Worm (Caenorhabditis elegans) whole organism, L3 larva: ENCODE measurements around the gene twk-33.
A peak's percentile ranks its signal among the peaks of the same experiment; 100 is the strongest.

Source experiments
- R02D3.7 ChIP-seq: fragments of 150-350 bp; optimal IDR thresholded peaks from 2 replicates; lab custom pipeline; 2014; ENCODE audit warnings: missing biosample characterization, missing genetic modification characterization
- ZK546.5 ChIP-seq: sonication (generic microtip); optimal IDR thresholded peaks from 2 replicates; lab custom pipeline; 2017; ENCODE audit warnings: missing biosample characterization, missing genetic modification characterization
- aly-2 ChIP-seq: fragments of 150-350 bp; optimal IDR thresholded peaks from 2 replicates; lab custom pipeline; 2014; ENCODE audit warnings: missing biosample characterization, missing genetic modification characterization
- ama-1 ChIP-seq: fragments of 150-350 bp; optimal IDR thresholded peaks from 2 replicates; lab custom pipeline; 2018
- ceh-16 ChIP-seq: sonication (generic microtip); optimal IDR thresholded peaks from 2 replicates; lab custom pipeline; 2017; ENCODE audit warnings: missing biosample characterization, missing genetic modification characterization
- ceh-82 ChIP-seq: fragments of 150-350 bp; optimal IDR thresholded peaks from 2 replicates; lab custom pipeline; 2014; ENCODE audit warnings: missing biosample characterization, missing genetic modification characterization
- ceh-9 ChIP-seq: sonication (generic microtip); optimal IDR thresholded peaks from 2 replicates; lab custom pipeline; 2018; ENCODE audit warnings: missing biosample characterization, missing genetic modification characterization
- daf-12 ChIP-seq: fragments of 150-350 bp; optimal IDR thresholded peaks from 2 replicates; lab custom pipeline; 2014; ENCODE audit warnings: missing biosample characterization, missing genetic modification reagents, missing genetic modification characterization
- egl-27 ChIP-seq: sonication (generic microtip); optimal IDR thresholded peaks from 4 replicates; lab custom pipeline; 2017; ENCODE audit warnings: missing biosample characterization, missing genetic modification reagents, missing genetic modification characterization
- egl-5 ChIP-seq: fragments of 150-350 bp; optimal IDR thresholded peaks from 2 replicates; lab custom pipeline; 2017; ENCODE audit warnings: missing biosample characterization, missing genetic modification reagents, missing genetic modification characterization, inconsistent platforms
- elt-1 ChIP-seq: fragments of 150-350 bp; optimal IDR thresholded peaks from 2 replicates; lab custom pipeline; 2014; ENCODE audit warnings: missing biosample characterization, missing genetic modification characterization
- elt-2 ChIP-seq: sonication (generic microtip); optimal IDR thresholded peaks from 2 replicates; lab custom pipeline; 2016; ENCODE audit warnings: missing genetic modification reagents, mild to moderate bottlenecking, missing genetic modification characterization, missing compliant biosample characterization
- elt-3 ChIP-seq, 3 experiments: fragments of 150-350 bp in 1 of 3; sonication (generic microtip) in 2 of 3; optimal IDR thresholded peaks; 2 replicates in 2 of 3; 4 replicates in 1 of 3; lab custom pipeline; 2014 to 2017; ENCODE audit warnings: missing biosample characterization in 3 of 3, missing genetic modification characterization in 3 of 3
- eor-1 ChIP-seq, 2 experiments: fragments of 150-350 bp; optimal IDR thresholded peaks; 2 replicates each; lab custom pipeline; 2014 to 2018; ENCODE audit warnings: missing biosample characterization in 2 of 2, missing genetic modification characterization in 2 of 2
- fkh-2 ChIP-seq: fragments of 150-350 bp; optimal IDR thresholded peaks from 2 replicates; lab custom pipeline; 2014; ENCODE audit warnings: missing biosample characterization, missing genetic modification reagents, missing genetic modification characterization
- fos-1 ChIP-seq: fragments of 150-350 bp; optimal IDR thresholded peaks from 2 replicates; lab custom pipeline; 2014; ENCODE audit warnings: missing biosample characterization, missing genetic modification characterization
- hmg-11 ChIP-seq: sonication (generic microtip); optimal IDR thresholded peaks from 2 replicates; lab custom pipeline; 2016; ENCODE audit warnings: missing genetic modification characterization, missing compliant biosample characterization
- jun-1 ChIP-seq: fragments of 150-350 bp; optimal IDR thresholded peaks from 2 replicates; lab custom pipeline; 2014; ENCODE audit warnings: missing biosample characterization, missing genetic modification reagents, missing genetic modification characterization
- lsy-12 ChIP-seq: sonication (generic microtip); optimal IDR thresholded peaks from 2 replicates; lab custom pipeline; 2016; ENCODE audit warnings: mild to moderate bottlenecking, missing genetic modification characterization, missing compliant biosample characterization
- mdl-1 ChIP-seq: fragments of 150-350 bp; optimal IDR thresholded peaks from 2 replicates; lab custom pipeline; 2014; ENCODE audit warnings: missing biosample characterization, missing genetic modification characterization
- nfya-1 ChIP-seq: sonication (generic microtip); optimal IDR thresholded peaks from 2 replicates; lab custom pipeline; 2017; ENCODE audit warnings: missing genetic modification characterization, mild to moderate bottlenecking, missing compliant biosample characterization, antibody characterized with exemption, moderate library complexity; ENCODE audit not compliant: insufficient read depth
- nhr-23 ChIP-seq: fragments of 150-350 bp; optimal IDR thresholded peaks from 2 replicates; lab custom pipeline; 2014; ENCODE audit warnings: missing biosample characterization, missing genetic modification reagents, missing genetic modification characterization
- nhr-237 ChIP-seq: fragments of 150-350 bp; optimal IDR thresholded peaks from 2 replicates; lab custom pipeline; 2014; ENCODE audit warnings: missing biosample characterization, missing genetic modification characterization
- nhr-25 ChIP-seq: sonication (generic microtip); optimal IDR thresholded peaks from 2 replicates; lab custom pipeline; 2017; ENCODE audit warnings: missing biosample characterization, missing genetic modification characterization
- nhr-43 ChIP-seq: sonication (generic microtip); optimal IDR thresholded peaks from 2 replicates; lab custom pipeline; 2016; ENCODE audit warnings: mild to moderate bottlenecking, missing genetic modification characterization, missing compliant biosample characterization; ENCODE audit not compliant: poor library complexity, severe bottlenecking
- nhr-76 ChIP-seq: fragments of 150-350 bp; sonication (generic microtip); optimal IDR thresholded peaks from 5 replicates; lab custom pipeline; 2014; ENCODE audit warnings: missing biosample characterization, missing genetic modification characterization
- nhr-77 ChIP-seq: fragments of 150-350 bp; optimal IDR thresholded peaks from 2 replicates; lab custom pipeline; 2014; ENCODE audit warnings: missing biosample characterization, missing genetic modification characterization
- pqm-1 ChIP-seq: fragments of 150-350 bp; optimal IDR thresholded peaks from 2 replicates; lab custom pipeline; 2017; ENCODE audit warnings: missing biosample characterization, missing genetic modification characterization, inconsistent platforms
- skn-1 ChIP-seq: fragments of 150-350 bp; optimal IDR thresholded peaks from 2 replicates; lab custom pipeline; 2014; ENCODE audit warnings: missing biosample characterization, missing genetic modification characterization
- snpc-4 ChIP-seq: fragments of 150-350 bp; optimal IDR thresholded peaks from 2 replicates; lab custom pipeline; 2014; ENCODE audit warnings: missing biosample characterization, missing genetic modification characterization
- tbx-2 ChIP-seq: sonication (generic microtip); optimal IDR thresholded peaks from 2 replicates; lab custom pipeline; 2016; ENCODE audit warnings: mild to moderate bottlenecking, missing genetic modification characterization, missing compliant biosample characterization
- unc-39 ChIP-seq: sonication (generic microtip); optimal IDR thresholded peaks from 4 replicates; lab custom pipeline; 2017; ENCODE audit warnings: missing biosample characterization, missing genetic modification characterization
- unc-62 ChIP-seq: fragments of 150-350 bp; sonication (generic microtip); optimal IDR thresholded peaks from 4 replicates; lab custom pipeline; 2014; ENCODE audit warnings: missing biosample characterization, missing genetic modification reagents, missing genetic modification characterization
- ztf-4 ChIP-seq: fragments of 150-350 bp; optimal IDR thresholded peaks from 2 replicates; lab custom pipeline; 2014; ENCODE audit warnings: missing biosample characterization, missing genetic modification characterization

Gene twk-33

ce11 chrV:17694260-17694659 lies 19.9 kb downstream of the twk-33 start:
- peak; percentile 47 for TF ChIP-seq elt-2 (tag; lab: Kevin White, UChicago)
- no peak for TF ChIP-seq unc-62
- TF ChIP-seq, all 47 proteins: peak for 1

- no peak for TF ChIP-seq elt-1 (tag; lab: Kevin White, UChicago)
- TF ChIP-seq ceh-16 (tag; lab: Kevin White, UChicago): no peak
- no peak for TF ChIP-seq nhr-43 (tag; lab: Kevin White, UChicago)
- TF ChIP-seq lsy-12 (tag; lab: Kevin White, UChicago): no peak
- no peak for TF ChIP-seq elt-3 (tag; optimal IDR thresholded peaks at IDR 0.05; lab: Kevin White, UChicago)
- TF ChIP-seq ceh-82 (tag; lab: Kevin White, UChicago): no peak
- TF ChIP-seq nfya-1 (tag; lab: Kevin White, UChicago): no peak
- TF ChIP-seq jun-1: no peak
- TF ChIP-seq ama-1 (lab: Kevin White, UChicago): no peak
- no peak for TF ChIP-seq fkh-2 (tag; lab: Kevin White, UChicago)
- TF ChIP-seq ceh-9: no peak
- TF ChIP-seq skn-1 (tag; lab: Kevin White, UChicago): no peak
- no peak for TF ChIP-seq R02D3.7
- no peak for TF ChIP-seq nhr-76 (tag; lab: Kevin White, UChicago)
- TF ChIP-seq nhr-237 (tag; lab: Kevin White, UChicago): no peak
Observed at ce11 chrV:17690922-17691321, 23.3 kb downstream of the twk-33 start, which contains the start of gene F59A1.13. Gene F59A1.13 (minus strand): TSS chrV:17691022.

ce11 chrV:17686852-17687251 lies 27.3 kb downstream of the twk-33 start, which contains the start of gene F59A1.18:
Gene F59A1.18 (minus strand): TSS chrV:17686952.
- no peak for TF ChIP-seq snpc-4 (tag; lab: Kevin White, UChicago)
- TF ChIP-seq nhr-237 (tag; lab: Kevin White, UChicago): no peak
- TF ChIP-seq mdl-1 (tag; lab: Kevin White, UChicago): no peak
- TF ChIP-seq nhr-23 (tag; lab: Kevin White, UChicago): no peak
- TF ChIP-seq daf-12: no peak
- no peak for TF ChIP-seq tbx-2 (tag; lab: Kevin White, UChicago)
- no peak for TF ChIP-seq unc-39 (tag; lab: Kevin White, UChicago)
- no peak for TF ChIP-seq jun-1
- no peak for TF ChIP-seq elt-1 (tag; lab: Kevin White, UChicago)

- TF ChIP-seq egl-27 (tag; lab: Kevin White, UChicago): no peak
- no peak for TF ChIP-seq ceh-16 (tag; lab: Kevin White, UChicago)
- no peak for TF ChIP-seq nfya-1 (tag; lab: Kevin White, UChicago)
- TF ChIP-seq R02D3.7: no peak
- TF ChIP-seq jun-1: no peak
Observed at ce11 chrV:17684857-17685256, 29.3 kb downstream of the twk-33 start, which contains the start of the genes F59A1.16 and F59A1.6. Gene F59A1.16 (minus strand): TSS chrV:17684957. Gene F59A1.6 (plus strand): TSS chrV:17685141.

ce11 chrV:17683763-17684162 lies 30.4 kb downstream of the twk-33 start, which contains the start of gene F59A1.15:
Gene F59A1.15 (minus strand): TSS chrV:17683863.
- TF ChIP-seq ceh-82 (tag; lab: Kevin White, UChicago): no peak
- no peak for TF ChIP-seq egl-5 (tag; lab: Kevin White, UChicago)
- TF ChIP-seq nfya-1 (tag; lab: Kevin White, UChicago): no peak
- TF ChIP-seq aly-2 (tag; lab: Kevin White, UChicago): no peak
- no peak for TF ChIP-seq eor-1 (tag; optimal IDR thresholded peaks at IDR 0.05; lab: Kevin White, UChicago)
- TF ChIP-seq elt-2 (tag; lab: Kevin White, UChicago): no peak
- TF ChIP-seq ztf-4 (tag; lab: Kevin White, UChicago): no peak
- TF ChIP-seq ceh-9: no peak
- no peak for TF ChIP-seq nhr-43 (tag; lab: Kevin White, UChicago)
- no peak for TF ChIP-seq nhr-77 (tag; lab: Kevin White, UChicago)
- no peak for TF ChIP-seq R02D3.7
- TF ChIP-seq fos-1 (tag; lab: Kevin White, UChicago): no peak
- TF ChIP-seq ZK546.5 (tag; lab: Kevin White, UChicago): no peak
- TF ChIP-seq hmg-11: no peak
- no peak for TF ChIP-seq egl-27 (tag; lab: Kevin White, UChicago)
- no peak for TF ChIP-seq pqm-1 (tag; lab: Kevin White, UChicago)
- no peak for TF ChIP-seq nhr-25 (tag; lab: Kevin White, UChicago)
